Fruit fly (Drosophila melanogaster): Measurements from ENCODE around the gene CG31337.
A peak's percentile ranks its signal among the peaks of the same experiment; 100 is the strongest.

CG31337 gene

DNA sequence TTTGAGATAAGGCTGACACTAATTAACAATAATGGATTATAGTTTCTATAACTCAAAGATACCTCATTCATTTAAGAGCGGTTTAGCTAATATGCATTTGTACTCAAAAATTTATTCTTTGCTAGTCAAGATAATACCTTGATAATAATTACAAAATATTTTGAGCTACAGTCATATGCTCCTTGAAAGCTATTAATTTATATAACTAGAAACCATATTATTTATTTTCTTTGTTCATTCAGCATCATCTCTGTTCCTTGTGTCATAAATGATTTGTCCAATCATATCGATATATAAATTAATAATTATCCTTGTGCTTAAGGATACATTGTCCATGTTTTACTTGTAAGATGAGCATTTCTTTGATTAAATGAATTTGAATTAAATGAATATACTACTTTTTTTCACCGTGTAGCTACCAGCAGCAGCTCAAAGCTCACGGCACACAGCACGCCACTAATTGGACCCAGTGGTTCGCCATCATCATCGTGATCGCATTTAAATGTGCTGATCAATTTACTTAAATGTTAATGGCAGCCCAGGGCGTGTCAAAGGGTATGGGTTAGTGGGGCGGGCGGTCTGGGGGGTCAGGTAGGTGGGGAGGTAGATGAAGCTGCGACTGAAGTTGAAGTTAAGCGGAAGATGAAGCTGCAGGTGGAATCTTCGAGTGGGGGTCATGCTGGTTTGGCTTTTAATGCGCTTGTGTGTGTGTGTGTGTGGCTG is 8.1 kb upstream of the CG31337 start:
- no peak for TF ChIP-seq CG34406 (GFP tag; optimal IDR thresholded peaks at IDR 0.05)
- TF ChIP-seq cyc (GFP tag; optimal IDR thresholded peaks at IDR 0.05), result no peak
- TF ChIP-seq CG8119 (GFP tag; IDR thresholded peaks at IDR 0.05), result no peak
- peak; percentile 1 for TF ChIP-seq svp (GFP tag)
- TF ChIP-seq CG3919 (GFP tag; optimal IDR thresholded peaks at IDR 0.05), result no peak
- no peak for TF ChIP-seq esn (GFP tag; optimal IDR thresholded peaks at IDR 0.05)
- TF ChIP-seq Hr4 (GFP tag; optimal IDR thresholded peaks at IDR 0.05), result peak; percentile 13

DNA sequence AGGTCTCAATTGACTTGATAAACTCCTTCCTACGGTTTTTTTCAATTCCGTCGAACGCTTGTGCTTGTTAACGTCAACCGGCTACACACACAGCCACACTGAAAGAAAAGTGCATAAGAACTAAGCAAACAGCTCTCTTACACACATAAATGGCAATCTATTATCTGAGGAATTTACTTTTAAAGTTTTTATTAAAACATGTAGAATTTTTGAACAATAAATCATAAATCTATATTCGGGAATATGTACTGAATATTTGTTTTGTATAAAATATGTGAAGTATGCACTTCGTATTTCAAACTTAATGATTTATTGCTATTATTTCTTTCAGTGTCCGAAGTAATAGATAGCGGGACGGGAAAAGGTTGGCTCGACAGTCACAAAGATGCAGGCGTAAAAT is 4.3 kb upstream of the CG31337 start:
- TF ChIP-seq topi (GFP tag; optimal IDR thresholded peaks at IDR 0.05), result peak; percentile 31
- peak; percentile 20 for TF ChIP-seq CG3919 (GFP tag; optimal IDR thresholded peaks at IDR 0.05)
- peak; percentile 20 for TF ChIP-seq Sox102F (GFP tag; optimal IDR thresholded peaks at IDR 0.05)
- peak; percentile 48 for TF ChIP-seq CG4318 (GFP tag; optimal IDR thresholded peaks at IDR 0.05)
- TF ChIP-seq CG6792 (GFP tag; optimal IDR thresholded peaks at IDR 0.05), result peak; percentile 9
- peak; percentile 21 for TF ChIP-seq CG31627 (GFP tag; optimal IDR thresholded peaks at IDR 0.05)
- no peak for TF ChIP-seq Sox15 (GFP tag; optimal IDR thresholded peaks at IDR 0.05)
- peak; percentile 80 for TF ChIP-seq CG32006 (GFP tag; optimal IDR thresholded peaks at IDR 0.05)
- no peak for TF ChIP-seq fkh (GFP tag; optimal IDR thresholded peaks at IDR 0.05)
- peak; percentile 20 for TF ChIP-seq lz (GFP tag; optimal IDR thresholded peaks at IDR 0.05)
- TF ChIP-seq Met (GFP tag; optimal IDR thresholded peaks at IDR 0.05), result peak; percentile 29
- TF ChIP-seq cyc (GFP tag; optimal IDR thresholded peaks at IDR 0.05), result peak; percentile 13
- TF ChIP-seq OdsH (GFP tag; optimal IDR thresholded peaks at IDR 0.05), result peak; percentile 48
- TF ChIP-seq Ets96B (tag; optimal IDR thresholded peaks at IDR 0.05), result peak; percentile 41
- TF ChIP-seq CG6276 (GFP tag; optimal IDR thresholded peaks at IDR 0.05), result peak; percentile 13
- peak; percentile 16 for TF ChIP-seq CG3032 (tag; optimal IDR thresholded peaks at IDR 0.05)
- TF ChIP-seq svp (GFP tag), result peak; percentile 57
- TF ChIP-seq CG11762 (GFP tag; optimal IDR thresholded peaks at IDR 0.05; ENCODE audit: insufficient read depth), result peak; percentile 1
- no peak for TF ChIP-seq Hr38 (GFP tag; optimal IDR thresholded peaks at IDR 0.05)
- peak; percentile 16 for TF ChIP-seq CG8632 (GFP tag; optimal IDR thresholded peaks at IDR 0.05)
- peak; percentile 4 for TF ChIP-seq net (GFP tag; optimal IDR thresholded peaks at IDR 0.05)
- TF ChIP-seq Smox (GFP tag; optimal IDR thresholded peaks at IDR 0.05), result peak; percentile 23
- TF ChIP-seq Hr39 (GFP tag; optimal IDR thresholded peaks at IDR 0.05), result peak; percentile 30
- TF ChIP-seq acj6 (GFP tag; optimal IDR thresholded peaks at IDR 0.05), result peak; percentile 18
- peak; percentile 23 for TF ChIP-seq CG34406 (GFP tag; optimal IDR thresholded peaks at IDR 0.05)
- TF ChIP-seq Ets21C (GFP tag; optimal IDR thresholded peaks at IDR 0.05), result no peak
- peak; percentile 10 for TF ChIP-seq dac (GFP tag; optimal IDR thresholded peaks at IDR 0.05)
- peak in 1 of 2 experiments; percentile 35 for TF ChIP-seq salr (GFP tag; optimal IDR thresholded peaks at IDR 0.05)
- TF ChIP-seq CG10669 (GFP tag; optimal IDR thresholded peaks at IDR 0.05), result no peak
- TF ChIP-seq pdm3 (GFP tag; optimal IDR thresholded peaks at IDR 0.05), result peak; percentile 43
- no peak for TF ChIP-seq spab (GFP tag; optimal IDR thresholded peaks at IDR 0.05)
- peak; percentile 35 for TF ChIP-seq Eip75B (GFP tag; optimal IDR thresholded peaks at IDR 0.05)
- TF ChIP-seq Hr4 (GFP tag; optimal IDR thresholded peaks at IDR 0.05), result peak; percentile 63
- TF ChIP-seq Eip78C (GFP tag), result peak; percentile 72
- peak; percentile 39 for TF ChIP-seq CG10631 (GFP tag; optimal IDR thresholded peaks at IDR 0.05)
- peak; percentile 46 for TF ChIP-seq esn (GFP tag; optimal IDR thresholded peaks at IDR 0.05)
- peak; percentile 51; the same call in 2 of the 3 replicates for TF ChIP-seq CG8119 (GFP tag; IDR thresholded peaks at IDR 0.05)
- TF ChIP-seq eg (GFP tag; IDR thresholded peaks at IDR 0.05), result no peak
- peak; percentile 47; the same call in 1 of the 2 replicates for TF ChIP-seq CG15336 (GFP tag; IDR thresholded peaks at IDR 0.05)
- TF ChIP-seq Eip93F (GFP tag; optimal IDR thresholded peaks at IDR 0.05), result no peak
- peak; percentile 39 for TF ChIP-seq achi (GFP tag; optimal IDR thresholded peaks at IDR 0.05)
- no peak for TF ChIP-seq CG11294 (GFP tag; IDR thresholded peaks at IDR 0.05)
- peak; percentile 9 for TF ChIP-seq fd59A (GFP tag; optimal IDR thresholded peaks at IDR 0.05)
- no peak for TF ChIP-seq Lpt (GFP tag; optimal IDR thresholded peaks at IDR 0.05)
- TF ChIP-seq Gug (GFP tag; IDR thresholded peaks at IDR 0.05), result no peak
- TF ChIP-seq Sox14 (GFP tag; optimal IDR thresholded peaks at IDR 0.05), result peak; percentile 37
- TF ChIP-seq dsx (GFP tag; optimal IDR thresholded peaks at IDR 0.05; ENCODE audit: poor library complexity, severe bottlenecking), result peak; percentile 15

Measured in whole organism, prepupa.